Fruit fly (Drosophila melanogaster) whole organism, prepupa: ENCODE results near the gene CG32187.

Experiments used
- CG34406 ChIP-seq: fragments of 200-800 bp; sonication (Bioruptor generic); optimal IDR thresholded peaks from 3 replicates; lab custom pipeline; 2016; ENCODE audit warnings: missing biosample characterization, missing genetic modification characterization
- CG6792 ChIP-seq: fragments of 200-800 bp; sonication (Bioruptor generic); optimal IDR thresholded peaks from 3 replicates; lab custom pipeline; 2016; ENCODE audit warnings: missing biosample characterization, missing genetic modification characterization
- Sox14 ChIP-seq: fragments of 200-800 bp; sonication (Bioruptor generic); optimal IDR thresholded peaks from 3 replicates; lab custom pipeline; 2016; ENCODE audit warnings: missing biosample characterization, missing genetic modification characterization

- TF ChIP-seq CG6792 (GFP tag; lab: Kevin White, UChicago), result no peak
- no peak for TF ChIP-seq CG34406 (GFP tag; lab: Kevin White, UChicago)
- no peak for TF ChIP-seq Sox14
Measured at dm6 chr3L:17802107-17802506, 4.1 kb downstream of the CG32187 start, which contains the start of gene NUCB1.
